Worm (Caenorhabditis elegans): ENCODE data around the gene Y70C5A.2.
"Not testable (repeated sequence)": the region's sequence is repeated elsewhere in the genome, so short reads cannot be mapped to it uniquely, and the experiment has no call there.

Gene Y70C5A.2

ce11 chrV:16666647-16667046, 43.6 kb upstream of the Y70C5A.2 start, which contains the start of gene F14F8.14:
Gene F14F8.14 (minus strand): TSS chrV:16666747.
- TF ChIP-seq mab-5 (tag; optimal IDR thresholded peaks at IDR 0.05) (no peak), lin-39 (tag; optimal IDR thresholded peaks at IDR 0.05) (no peak), nhr-12 (tag; optimal IDR thresholded peaks at IDR 0.05) (no peak), nhr-25 (tag; optimal IDR thresholded peaks at IDR 0.05) (no peak), nhr-129 (tag; optimal IDR thresholded peaks at IDR 0.05) (no peak), unc-62 (GFP tag; optimal IDR thresholded peaks at IDR 0.05) (no peak), nhr-21 (tag; optimal IDR thresholded peaks at IDR 0.05) (no peak)

- TF ChIP-seq unc-62 (GFP tag; optimal IDR thresholded peaks at IDR 0.05); ceh-82 (tag; optimal IDR thresholded peaks at IDR 0.05); nhr-21 (tag; optimal IDR thresholded peaks at IDR 0.05): not testable (repeated sequence)
These were observed 37.8 kb upstream of the Y70C5A.2 start, which contains the start of gene Y70C5B.2 for ce11 chrV:16660816-16661215. Gene Y70C5B.2 (minus strand): TSS chrV:16660916.

ce11 chrV:16654242-16654641, 31.2 kb upstream of the Y70C5A.2 start, which contains the start of gene W06G6.15:
Gene W06G6.15 (plus strand): TSS chrV:16654542.
- TF ChIP-seq nhr-21, snpc-4, peb-1 (tag; optimal IDR thresholded peaks at IDR 0.05): not testable (repeated sequence)

ce11 chrV:16649200-16649599, 26.2 kb upstream of the Y70C5A.2 start, which contains the start of gene W06G6.11:
Gene W06G6.11 (minus strand): TSS chrV:16649300.
- TF ChIP-seq nhr-237, nhr-21, snpc-4 (tag; optimal IDR thresholded peaks at IDR 0.05): not testable (repeated sequence)

ce11 chrV:16648317-16649018, 25.5 kb upstream of the Y70C5A.2 start, which contains the start of gene W06G6.20:
Gene W06G6.20 (minus strand): TSS chrV:16648367.
- TF ChIP-seq peb-1 (tag; optimal IDR thresholded peaks at IDR 0.05) (no peak), ztf-1 (GFP tag; conservative IDR thresholded peaks at IDR 0.05) (no peak), mbf-1 (tag; optimal IDR thresholded peaks at IDR 0.05) (no peak), sma-3 (GFP tag; optimal IDR thresholded peaks at IDR 0.05) (no peak), gmeb-1 (tag; optimal IDR thresholded peaks at IDR 0.05) (no peak), R02D3.7 (tag; optimal IDR thresholded peaks at IDR 0.05) (no peak), unc-55 (GFP tag; optimal IDR thresholded peaks at IDR 0.05) (no peak), lin-13 (GFP tag; optimal IDR thresholded peaks at IDR 0.05) (no peak), mdl-1 (tag; optimal IDR thresholded peaks at IDR 0.05) (no peak), C34F6.9 (tag; optimal IDR thresholded peaks at IDR 0.05) (no peak), fos-1 (tag; optimal IDR thresholded peaks at IDR 0.05) (no peak), lin-39 (tag; optimal IDR thresholded peaks at IDR 0.05) (no peak), nhr-12 (tag; optimal IDR thresholded peaks at IDR 0.05) (no peak), nhr-237 (tag; optimal IDR thresholded peaks at IDR 0.05) (no peak), ceh-82 (tag; optimal IDR thresholded peaks at IDR 0.05) (no peak)

- TF ChIP-seq unc-55 (GFP tag; optimal IDR thresholded peaks at IDR 0.05) (no peak), sma-9 (GFP tag; optimal IDR thresholded peaks at IDR 0.05) (no peak), sma-9 (tag; optimal IDR thresholded peaks at IDR 0.05) (no peak), lin-39 (tag; optimal IDR thresholded peaks at IDR 0.05) (no peak), sem-4 (tag; optimal IDR thresholded peaks at IDR 0.05) (no peak), unc-39 (tag; optimal IDR thresholded peaks at IDR 0.05) (no peak), nhr-23 (tag; optimal IDR thresholded peaks at IDR 0.05) (no peak), peb-1 (tag; optimal IDR thresholded peaks at IDR 0.05) (no peak), ztf-11 (tag; optimal IDR thresholded peaks at IDR 0.05) (no peak), nhr-77 (tag; optimal IDR thresholded peaks at IDR 0.05) (no peak), nhr-11 (tag; optimal IDR thresholded peaks at IDR 0.05) (no peak), C34F6.9 (tag; optimal IDR thresholded peaks at IDR 0.05) (no peak), F13H6.1 (tag; optimal IDR thresholded peaks at IDR 0.05) (no peak), ceh-16 (tag; optimal IDR thresholded peaks at IDR 0.05) (no peak), nhr-12 (tag; optimal IDR thresholded peaks at IDR 0.05) (no peak), nhr-237 (tag; optimal IDR thresholded peaks at IDR 0.05) (no peak), nhr-129 (tag; optimal IDR thresholded peaks at IDR 0.05) (no peak), mbf-1 (tag; optimal IDR thresholded peaks at IDR 0.05) (no peak), skn-1 (tag; optimal IDR thresholded peaks at IDR 0.05) (no peak)
These were observed 24.1 kb upstream of the Y70C5A.2 start, which contains the start of gene W06G6.10 for ce11 chrV:16647093-16647492. Gene W06G6.10 (minus strand): TSS chrV:16647193.

Measured in whole organism, L2 larva.